Fruit fly (Drosophila melanogaster) whole organism: ENCODE measurements around the gene CG33159.

Experiments used
- Dll ChIP-seq: fragments of >200 bp; optimal IDR thresholded peaks from 2 replicates; lab custom pipeline; 2017
- pan ChIP-seq: fragments of >200 bp; optimal IDR thresholded peaks from 2 replicates; lab custom pipeline; 2017
- psq ChIP-seq: fragments of >200 bp; optimal IDR thresholded peaks from 2 replicates; lab custom pipeline; 2017
- usp ChIP-seq: fragments of >200 bp; optimal IDR thresholded peaks from 2 replicates; lab custom pipeline; 2017; ENCODE audit warnings: missing biosample characterization, missing genetic modification characterization, mixed read lengths

DNA sequence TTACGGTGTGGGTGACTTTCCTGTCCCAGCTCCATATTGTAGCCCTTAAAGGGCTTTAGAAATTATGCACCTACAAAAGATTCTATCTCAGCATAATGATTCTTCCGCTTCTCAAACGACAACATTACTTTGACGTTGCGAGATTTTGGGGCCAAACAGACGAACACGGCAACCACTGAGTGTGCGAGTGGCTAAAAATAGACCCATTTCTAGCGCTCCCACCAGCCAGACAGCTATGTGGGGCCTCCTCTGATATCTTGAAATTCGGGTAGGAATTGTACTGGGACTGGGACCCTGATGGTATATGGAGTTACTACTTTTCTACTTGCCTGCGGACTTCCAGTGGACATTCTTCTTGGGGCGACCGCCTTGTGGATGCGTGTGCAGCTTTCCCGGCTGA, 26.4 kb downstream of the CG33159 start:
- TF ChIP-seq Dll (lab: Kevin White, UChicago) (no peak), pan (no peak), usp (GFP tag; lab: Kevin White, UChicago) (no peak), psq (lab: Kevin White, UChicago) (no peak)
